Worm (Caenorhabditis elegans) whole organism, early embryonic: ENCODE measurements around the gene T01G5.8.

Experiments used
- B0310.2 ChIP-seq: sonication (generic microtip); optimal IDR thresholded peaks from 2 replicates; lab custom pipeline; 2016; ENCODE audit warnings: mild to moderate bottlenecking, missing genetic modification characterization, missing compliant biosample characterization
- F13C5.2 ChIP-seq: sonication (generic microtip); optimal IDR thresholded peaks from 2 replicates; lab custom pipeline; 2017; ENCODE audit warnings: mild to moderate bottlenecking, missing genetic modification characterization, inconsistent platforms, missing compliant biosample characterization
- aly-1 ChIP-seq: sonication (generic microtip); optimal IDR thresholded peaks from 2 replicates; lab custom pipeline; 2016; ENCODE audit warnings: missing genetic modification characterization, missing compliant biosample characterization
- ama-1 ChIP-seq: fragments of 150-350 bp; optimal IDR thresholded peaks from 2 replicates; lab custom pipeline; 2014
- ceh-13 ChIP-seq: fragments of 200-800 bp; sonication (Bioruptor generic); optimal IDR thresholded peaks from 2 replicates; lab custom pipeline; 2018; ENCODE audit warnings: mild to moderate bottlenecking, missing genetic modification characterization, missing compliant biosample characterization
- ceh-36 ChIP-seq: sonication (generic microtip); optimal IDR thresholded peaks from 2 replicates; lab custom pipeline; 2016; ENCODE audit warnings: missing genetic modification characterization, inconsistent platforms, missing compliant biosample characterization
- ets-7 ChIP-seq: sonication (generic microtip); optimal IDR thresholded peaks from 2 replicates; lab custom pipeline; 2016; ENCODE audit warnings: missing genotype, missing genetic modification characterization, missing compliant biosample characterization
- flt-1 ChIP-seq: fragments of 200-800 bp; sonication (Bioruptor generic); IDR thresholded peaks from 2 replicates; pipeline ENCODE4 v1.3.6; 2022; ENCODE audit warnings: missing genetic modification characterization, missing compliant biosample characterization
- hmbx-1 ChIP-seq: sonication (generic microtip); optimal IDR thresholded peaks from 2 replicates; lab custom pipeline; 2016; ENCODE audit warnings: mild to moderate bottlenecking, missing genetic modification characterization, missing compliant biosample characterization
- hmg-4 ChIP-seq: fragments of 200-800 bp; sonication (Bioruptor generic); optimal IDR thresholded peaks from 2 replicates; lab custom pipeline; 2018; ENCODE audit warnings: mild to moderate bottlenecking, missing genetic modification characterization, missing compliant biosample characterization
- hnd-1 ChIP-seq: sonication (generic microtip); optimal IDR thresholded peaks from 2 replicates; lab custom pipeline; 2016; ENCODE audit warnings: missing genetic modification characterization, missing compliant biosample characterization
- pes-1 ChIP-seq: fragments of 200-800 bp; sonication (Bioruptor generic); IDR thresholded peaks from 2 replicates; pipeline ENCODE4 v1.3.6; 2022; ENCODE audit warnings: missing genetic modification reagents, missing genetic modification characterization, missing compliant biosample characterization
- scrt-1 ChIP-seq: fragments of 200-800 bp; sonication (Bioruptor generic); IDR thresholded peaks from 2 replicates; pipeline ENCODE4 v1.3.6; 2022; ENCODE audit warnings: missing genetic modification characterization, missing compliant biosample characterization
- sea-1 ChIP-seq: fragments of 200-800 bp; sonication (Bioruptor generic); conservative IDR thresholded peaks from 2 replicates; pipeline ENCODE4 v1.3.6; 2022; ENCODE audit warnings: missing genetic modification characterization, missing compliant biosample characterization
- tbx-11 ChIP-seq: fragments of 200-800 bp; sonication (Bioruptor generic); IDR thresholded peaks from 2 replicates; pipeline ENCODE4 v1.3.6; 2022; ENCODE audit warnings: missing genetic modification characterization, missing compliant biosample characterization
- tbx-37 ChIP-seq: fragments of 200-800 bp; sonication (Bioruptor generic); conservative IDR thresholded peaks from 2 replicates; pipeline ENCODE4 v1.3.6; 2022; ENCODE audit warnings: missing genetic modification reagents, missing genetic modification characterization, missing compliant biosample characterization
- tra-4 ChIP-seq: sonication (generic microtip); optimal IDR thresholded peaks from 2 replicates; lab custom pipeline; 2017; ENCODE audit warnings: missing genetic modification characterization, missing compliant biosample characterization

T01G5.8 gene

DNA sequence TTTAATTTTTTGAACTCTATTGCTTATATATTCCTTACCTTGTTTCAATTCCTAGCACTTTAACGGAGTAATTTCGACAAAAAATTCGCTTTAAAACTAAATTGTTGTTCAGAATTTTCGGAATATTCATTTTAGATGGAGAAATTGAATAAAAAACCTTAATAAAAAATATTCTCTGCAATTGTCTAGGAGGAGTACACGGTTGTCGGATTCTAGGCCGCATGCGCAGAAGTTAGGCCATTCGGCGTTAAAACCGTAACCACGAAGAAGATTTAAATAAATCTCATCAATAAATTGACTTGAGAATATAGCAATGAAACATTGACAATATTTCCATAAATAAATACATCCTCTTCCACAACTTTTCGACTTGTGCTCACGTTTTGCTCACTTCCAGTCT is 33.8 kb upstream of the T01G5.8 start, which contains the start of the genes C01G10.10 and C01G10.9:
C01G10.10 (minus strand) TSS at position 151 of the 400 bp plus-strand sequence.
C01G10.9 (plus strand) TSS at position 240 of the 400 bp plus-strand sequence.
- TF ChIP-seq tbx-11 (GFP tag; lab: Robert Waterston, UW) (no peak), tbx-37 (peak; percentile 60), tra-4 (tag; lab: Kevin White, UChicago) (peak; percentile 4), F13C5.2 (tag; lab: Kevin White, UChicago) (peak; percentile 31)

DNA sequence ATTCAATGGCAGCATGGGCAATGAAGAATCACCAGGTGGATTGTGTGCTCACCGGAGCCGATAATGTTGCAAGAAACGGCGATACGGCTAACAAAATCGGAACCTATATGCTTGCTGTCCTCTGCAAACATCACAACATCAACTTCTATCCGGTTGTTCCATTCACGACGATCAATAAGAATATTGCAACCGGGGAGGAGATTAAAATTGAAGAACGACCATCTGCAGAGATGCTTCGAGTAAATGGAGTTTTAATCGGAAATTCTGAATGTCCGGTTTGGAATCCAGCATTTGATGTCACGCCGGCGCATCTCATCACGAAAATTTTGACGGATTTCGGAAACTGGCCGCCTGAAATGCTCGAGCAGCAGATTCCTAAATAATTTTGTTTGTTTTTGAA is 32.4 kb upstream of the T01G5.8 start:
- TF ChIP-seq sea-1 (GFP tag; lab: Robert Waterston, UW), result peak; percentile 62; the same call in 1 of the 2 replicates
- no peak for TF ChIP-seq pes-1 (GFP tag; lab: Robert Waterston, UW)

DNA sequence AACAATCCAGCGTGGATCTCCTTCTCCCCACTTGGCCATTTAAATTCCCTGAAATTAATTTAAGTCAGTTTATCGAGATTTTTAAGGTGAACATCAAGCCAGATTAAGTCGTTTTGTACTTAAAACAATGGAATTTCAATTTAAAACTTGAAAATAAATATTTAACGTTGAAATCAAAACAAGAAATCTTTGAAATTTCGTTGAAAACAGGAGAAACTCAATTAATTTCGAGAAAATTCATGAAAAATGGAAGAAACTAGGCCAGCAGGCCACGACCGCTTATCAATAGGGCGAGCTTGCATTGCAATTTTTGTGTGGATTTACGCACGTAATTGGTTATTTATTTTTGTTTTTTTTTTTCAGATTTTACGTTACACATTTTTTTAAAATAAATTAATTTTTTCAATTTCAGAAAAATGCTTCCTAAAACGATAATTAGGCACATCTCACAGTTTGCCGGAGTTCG is 30.7 kb upstream of the T01G5.8 start, which contains the start of the genes ahsa-1 and C01G10.7:
ahsa-1 (minus strand) TSS at position 51 of the 466 bp plus-strand sequence.
C01G10.7 (plus strand) TSS at position 413 of the 466 bp plus-strand sequence.
- no peak for TF ChIP-seq sea-1 (GFP tag; lab: Robert Waterston, UW)
- TF ChIP-seq tbx-11 (GFP tag; lab: Robert Waterston, UW), result no peak
- peak; percentile 64 for TF ChIP-seq F13C5.2 (tag; lab: Kevin White, UChicago)
- TF ChIP-seq ceh-36 (tag; lab: Kevin White, UChicago), result no peak
- TF ChIP-seq flt-1, result 0 out of 2 replicates have a peak, but pooled peaks have one; percentile 24
- TF ChIP-seq pes-1 (GFP tag; lab: Robert Waterston, UW), result peak; percentile 78
- peak; percentile 6 for TF ChIP-seq hmbx-1 (tag; lab: Kevin White, UChicago)
- TF ChIP-seq ceh-13 (GFP tag; lab: Kevin White, UChicago), result no peak
- TF ChIP-seq B0310.2 (tag; lab: Kevin White, UChicago), result no peak
- no peak for TF ChIP-seq scrt-1 (GFP tag; lab: Robert Waterston, UW)
- no peak for TF ChIP-seq aly-1 (tag; lab: Kevin White, UChicago)
- TF ChIP-seq hnd-1 (tag; lab: Kevin White, UChicago), result peak; percentile 10
- TF ChIP-seq ets-7 (tag; lab: Kevin White, UChicago), result peak; percentile 16
- no peak for TF ChIP-seq hmg-4 (GFP tag; lab: Kevin White, UChicago)
- TF ChIP-seq ama-1 (lab: Kevin White, UChicago), result no peak
- peak; percentile 70 for TF ChIP-seq tbx-37
- TF ChIP-seq tra-4 (tag; lab: Kevin White, UChicago), result no peak

DNA sequence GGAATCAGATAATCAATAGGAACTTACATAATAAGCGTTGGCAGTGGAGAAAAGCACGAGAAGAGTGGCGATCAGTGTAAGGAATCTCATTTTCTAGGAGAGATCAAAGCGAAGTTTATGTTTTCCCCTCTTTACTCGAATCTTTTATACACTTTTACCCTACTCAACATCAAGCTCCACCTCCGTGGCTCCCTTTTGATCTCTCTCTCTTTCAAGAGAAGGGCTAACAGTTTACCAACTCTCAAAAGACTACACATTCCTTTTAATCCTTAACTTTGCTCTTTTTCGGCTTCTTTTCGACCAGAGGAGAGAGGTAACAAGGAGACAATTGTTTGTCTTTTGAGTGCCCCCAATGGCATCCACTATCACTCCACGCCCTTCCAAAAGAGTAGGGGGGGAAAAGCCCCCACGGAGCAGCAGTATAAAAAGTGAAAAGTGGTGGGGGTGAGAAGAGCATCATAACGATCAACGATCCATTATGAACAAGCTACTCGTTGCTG is 28.8 kb upstream of the T01G5.8 start, which contains the start of the genes C01G10.15 and C01G10.6:
C01G10.15 (minus strand) TSS at position 101 of the 500 bp plus-strand sequence.
C01G10.6 (plus strand) TSS at position 450 of the 500 bp plus-strand sequence.
- TF ChIP-seq sea-1 (GFP tag; lab: Robert Waterston, UW) (no peak), tbx-11 (GFP tag; lab: Robert Waterston, UW) (no peak), ceh-36 (tag; lab: Kevin White, UChicago) (no peak), ama-1 (lab: Kevin White, UChicago) (no peak), ceh-13 (GFP tag; lab: Kevin White, UChicago) (no peak), tbx-37 (no peak), ets-7 (tag; lab: Kevin White, UChicago) (no peak), tra-4 (tag; lab: Kevin White, UChicago) (no peak), pes-1 (GFP tag; lab: Robert Waterston, UW) (no peak), hmg-4 (GFP tag; lab: Kevin White, UChicago) (no peak), flt-1 (no peak), aly-1 (tag; lab: Kevin White, UChicago) (no peak), F13C5.2 (tag; lab: Kevin White, UChicago) (no peak)

DNA sequence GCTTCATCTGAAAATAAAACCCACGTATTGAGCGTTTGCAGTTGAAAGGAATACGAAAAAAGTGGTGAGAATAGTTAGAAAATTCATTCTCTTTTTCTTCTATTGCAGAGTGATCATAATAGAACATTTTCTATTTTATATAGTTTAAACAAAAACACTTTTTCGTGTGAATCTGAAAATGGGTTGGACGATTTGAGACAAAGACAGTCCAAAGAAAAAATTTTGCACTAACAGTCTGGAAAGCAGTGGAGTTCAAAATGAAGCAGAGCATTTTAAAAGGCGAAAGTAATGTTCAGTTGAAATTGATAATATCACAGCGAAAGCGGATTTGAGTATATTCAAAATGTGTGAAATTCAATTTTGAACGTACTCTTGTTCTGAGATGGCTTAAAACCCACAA is 27.5 kb upstream of the T01G5.8 start, which contains the start of gene C01G10.18:
C01G10.18 (minus strand) TSS at position 101 of the 400 bp plus-strand sequence.
- TF ChIP-seq B0310.2 (tag; lab: Kevin White, UChicago) (no peak), ceh-36 (tag; lab: Kevin White, UChicago) (no peak), scrt-1 (GFP tag; lab: Robert Waterston, UW) (no peak), flt-1 (no peak), F13C5.2 (tag; lab: Kevin White, UChicago) (no peak), sea-1 (GFP tag; lab: Robert Waterston, UW) (no peak), ets-7 (tag; lab: Kevin White, UChicago) (no peak), hmg-4 (GFP tag; lab: Kevin White, UChicago) (no peak), aly-1 (tag; lab: Kevin White, UChicago) (no peak), hmbx-1 (tag; lab: Kevin White, UChicago) (no peak), ama-1 (lab: Kevin White, UChicago) (no peak), ceh-13 (GFP tag; lab: Kevin White, UChicago) (no peak), tra-4 (tag; lab: Kevin White, UChicago) (no peak), tbx-11 (GFP tag; lab: Robert Waterston, UW) (no peak)

DNA sequence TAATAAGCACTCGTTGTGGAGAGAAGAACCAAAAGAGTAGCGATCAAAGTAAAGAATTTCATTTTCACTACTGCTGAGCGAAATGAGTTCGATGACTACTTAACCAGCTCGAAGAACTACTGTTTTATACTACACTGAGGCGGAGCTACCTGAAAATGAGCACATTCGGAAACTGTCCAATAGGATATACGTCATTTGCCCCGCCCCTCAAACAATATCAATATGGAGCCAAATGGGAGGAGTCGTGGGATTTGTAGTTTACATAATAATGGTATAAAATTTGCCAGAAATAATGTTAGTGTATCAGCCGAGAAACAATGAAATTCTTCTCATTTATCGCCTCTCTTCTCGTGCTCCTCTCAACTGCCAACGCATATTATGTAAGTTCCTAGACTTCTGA is 26.6 kb upstream of the T01G5.8 start, which contains the start of the genes C01G10.5 and C01G10.4:
C01G10.5 (minus strand) TSS at position 101 of the 400 bp plus-strand sequence.
C01G10.4 (plus strand) TSS at position 303 of the 400 bp plus-strand sequence.
- no peak for TF ChIP-seq ama-1 (lab: Kevin White, UChicago)
- no peak for TF ChIP-seq scrt-1 (GFP tag; lab: Robert Waterston, UW)
- TF ChIP-seq aly-1 (tag; lab: Kevin White, UChicago), result no peak
- no peak for TF ChIP-seq hmbx-1 (tag; lab: Kevin White, UChicago)
- no peak for TF ChIP-seq hmg-4 (GFP tag; lab: Kevin White, UChicago)
- TF ChIP-seq sea-1 (GFP tag; lab: Robert Waterston, UW), result no peak
- no peak for TF ChIP-seq ceh-36 (tag; lab: Kevin White, UChicago)
- no peak for TF ChIP-seq ets-7 (tag; lab: Kevin White, UChicago)
- no peak for TF ChIP-seq tbx-37
- no peak for TF ChIP-seq tra-4 (tag; lab: Kevin White, UChicago)
- no peak for TF ChIP-seq hnd-1 (tag; lab: Kevin White, UChicago)
- TF ChIP-seq flt-1, result no peak
- no peak for TF ChIP-seq B0310.2 (tag; lab: Kevin White, UChicago)
- TF ChIP-seq tbx-11 (GFP tag; lab: Robert Waterston, UW), result no peak
- no peak for TF ChIP-seq pes-1 (GFP tag; lab: Robert Waterston, UW)
- no peak for TF ChIP-seq F13C5.2 (tag; lab: Kevin White, UChicago)
